Fruit fly (Drosophila melanogaster) whole organism, adult: Measurements from ENCODE around the gene CG5612.

ENCODE experiments used
- CG5204 ChIP-seq: fragments of 200-800 bp; sonication (Bioruptor generic); optimal IDR thresholded peaks from 2 replicates; lab custom pipeline; 2016; ENCODE audit warnings: missing biosample characterization, missing genetic modification characterization
- Clk ChIP-seq: fragments of 200-800 bp; sonication (Bioruptor generic); optimal IDR thresholded peaks from 2 replicates; lab custom pipeline; 2017; ENCODE audit warnings: missing biosample characterization, missing genetic modification characterization
- bab1 ChIP-seq: fragments of 200-800 bp; sonication (Bioruptor generic); optimal IDR thresholded peaks from 3 replicates; lab custom pipeline; 2019; ENCODE audit warnings: missing biosample characterization, mild to moderate bottlenecking, missing genetic modification characterization, moderate library complexity
- kay ChIP-seq: fragments of 200-800 bp; sonication (Bioruptor generic); peaks from one replicate; lab custom pipeline; 2016; ENCODE audit warnings: missing biosample characterization, missing genetic modification characterization, borderline replicate concordance
- pad ChIP-seq: fragments of 200-800 bp; sonication (Bioruptor generic); optimal IDR thresholded peaks from 3 replicates; lab custom pipeline; 2017; ENCODE audit warnings: missing biosample characterization, missing genetic modification characterization, mild to moderate bottlenecking, moderate library complexity, missing genetic modification reagents

DNA sequence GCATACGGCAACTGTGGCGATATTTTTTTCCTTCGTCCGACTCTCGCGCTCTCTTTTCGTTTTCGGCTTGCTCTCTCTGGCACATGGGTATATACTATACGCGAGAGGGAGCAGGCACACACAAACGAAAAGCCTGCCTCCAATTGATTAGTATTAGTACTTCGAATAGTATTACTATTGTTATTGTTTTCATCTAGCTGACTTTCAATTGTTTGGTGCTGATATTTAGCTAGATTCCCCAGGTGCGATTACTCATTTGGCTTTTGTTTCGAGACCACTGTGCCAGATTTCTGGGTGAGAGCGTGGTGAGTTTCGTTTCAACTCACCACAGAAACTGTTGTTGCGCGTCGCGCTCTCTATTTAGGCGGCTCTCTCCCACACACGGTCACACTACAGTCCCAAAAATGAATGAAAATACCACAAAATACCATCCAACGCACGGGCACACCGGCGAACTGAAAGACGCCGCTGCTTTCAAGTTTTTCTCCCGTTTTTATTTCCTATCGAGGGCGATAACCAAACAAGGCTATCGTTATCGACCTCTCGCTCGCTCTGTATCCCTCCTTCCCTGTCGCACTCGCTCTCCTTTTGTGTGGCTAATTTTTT lies 44.4 kb downstream of the CG5612 start:
- TF ChIP-seq pad (GFP tag; lab: Kevin White, UChicago) (peak; percentile 35), CG5204 (peak; percentile 41), Clk (GFP tag; lab: Kevin White, UChicago) (peak; percentile 25), kay (no peak), bab1 (GFP tag; lab: Kevin White, UChicago) (peak; percentile 31)
